Fruit fly (Drosophila melanogaster) whole organism, embryonic: ENCODE results near the gene CG5823.

Source experiments
- Adf1 ChIP-seq: fragments of 200-800 bp; sonication (Bioruptor generic); IDR thresholded peaks from 2 replicates; pipeline ENCODE4 v1.3.6; 2022; ENCODE audit warnings: missing biosample characterization, missing genetic modification characterization
- Asciz ChIP-seq: fragments of 200-800 bp; sonication (Bioruptor generic); optimal IDR thresholded peaks from 2 replicates; lab custom pipeline; 2017; ENCODE audit warnings: missing biosample characterization, mild to moderate bottlenecking, missing genetic modification characterization, missing genetic modification reagents
- CG10321 ChIP-seq: fragments of 200-800 bp; sonication (Bioruptor generic); IDR thresholded peaks from 2 replicates; pipeline ENCODE4 v1.3.6; 2022; ENCODE audit warnings: missing biosample characterization, missing genetic modification characterization
- CG11247 ChIP-seq: fragments of 200-800 bp; sonication (Bioruptor generic); IDR thresholded peaks from 2 replicates; pipeline ENCODE4 v1.3.6; 2022; ENCODE audit warnings: missing biosample characterization, missing genetic modification characterization
- CG11398 ChIP-seq: fragments of 200-800 bp; sonication (Bioruptor generic); optimal IDR thresholded peaks from 2 replicates; lab custom pipeline; 2016; ENCODE audit warnings: missing biosample characterization, missing genetic modification characterization
- CG12391 ChIP-seq: fragments of 200-800 bp; sonication (Bioruptor generic); optimal IDR thresholded peaks from 3 replicates; lab custom pipeline; 2018; ENCODE audit warnings: missing biosample characterization, mild to moderate bottlenecking, missing genetic modification characterization, moderate library complexity
- CG12769 ChIP-seq: fragments of 200-800 bp; sonication (Bioruptor generic); optimal IDR thresholded peaks from 2 replicates; lab custom pipeline; 2019; ENCODE audit warnings: missing biosample characterization, mild to moderate bottlenecking, missing genetic modification characterization, moderate library complexity
- CG1647 ChIP-seq: fragments of 200-800 bp; sonication (Bioruptor generic); optimal IDR thresholded peaks from 3 replicates; lab custom pipeline; 2016; ENCODE audit warnings: missing biosample characterization, missing genetic modification characterization
- CG17612 ChIP-seq: fragments of 200-800 bp; sonication (Bioruptor generic); IDR thresholded peaks from 2 replicates; pipeline ENCODE4 v1.3.6; 2022; ENCODE audit warnings: missing biosample characterization, missing genetic modification characterization
- CG17802 ChIP-seq: fragments of 200-800 bp; sonication (Bioruptor generic); optimal IDR thresholded peaks from 2 replicates; lab custom pipeline; 2018; ENCODE audit warnings: missing biosample characterization, mild to moderate bottlenecking, missing genetic modification characterization, moderate library complexity
- CG2129 ChIP-seq: fragments of 200-800 bp; sonication (Bioruptor generic); IDR thresholded peaks from 2 replicates; pipeline ENCODE4 v1.3.6; 2022; ENCODE audit warnings: missing biosample characterization, missing genetic modification characterization; ENCODE audit not compliant: partially characterized antibody
- CG2712 ChIP-seq: fragments of 200-800 bp; optimal IDR thresholded peaks from 3 replicates; lab custom pipeline; 2019; ENCODE audit warnings: missing biosample characterization, mild to moderate bottlenecking, missing genetic modification characterization, moderate library complexity
- CG30403 ChIP-seq: fragments of 200-800 bp; sonication (Bioruptor generic); optimal IDR thresholded peaks from 3 replicates; lab custom pipeline; 2016; ENCODE audit warnings: missing biosample characterization, missing genetic modification characterization
- CG31224 ChIP-seq: fragments of 200-800 bp; sonication (Bioruptor generic); IDR thresholded peaks from 2 replicates; pipeline ENCODE4 v1.3.6; 2022; ENCODE audit warnings: missing biosample characterization, missing genetic modification characterization
- CG31365 ChIP-seq: fragments of 200-800 bp; sonication (Bioruptor generic); optimal IDR thresholded peaks from 2 replicates; lab custom pipeline; 2018; ENCODE audit warnings: missing biosample characterization, mild to moderate bottlenecking, missing genetic modification characterization
- CG4617 ChIP-seq: fragments of 200-800 bp; sonication (Bioruptor generic); optimal IDR thresholded peaks from 3 replicates; lab custom pipeline; 2016; ENCODE audit warnings: missing biosample characterization, missing genetic modification characterization, borderline replicate concordance
- CG6683 ChIP-seq: fragments of 200-800 bp; sonication (Bioruptor generic); optimal IDR thresholded peaks from 2 replicates; lab custom pipeline; 2017; ENCODE audit warnings: missing biosample characterization, mild to moderate bottlenecking, missing genetic modification characterization, missing genetic modification reagents
- CG6791 ChIP-seq: fragments of 200-800 bp; sonication (Bioruptor generic); IDR thresholded peaks from 3 replicates; pipeline ENCODE4 v1.3.6; 2022; ENCODE audit warnings: missing biosample characterization, missing genetic modification characterization; ENCODE audit not compliant: partially characterized antibody
- CG7745 ChIP-seq: fragments of 200-800 bp; sonication (Bioruptor generic); optimal IDR thresholded peaks from 2 replicates; lab custom pipeline; 2018; ENCODE audit warnings: missing biosample characterization, mild to moderate bottlenecking, missing genetic modification characterization, moderate library complexity
- CG9727 ChIP-seq: fragments of 200-800 bp; sonication (Bioruptor generic); optimal IDR thresholded peaks from 3 replicates; lab custom pipeline; 2017; ENCODE audit warnings: missing biosample characterization, mild to moderate bottlenecking, missing genetic modification characterization
- CG9817 ChIP-seq: fragments of 200-800 bp; sonication (Bioruptor generic); optimal IDR thresholded peaks from 2 replicates; lab custom pipeline; 2018; ENCODE audit warnings: missing biosample characterization, mild to moderate bottlenecking, missing genetic modification characterization, moderate library complexity
- CrebB ChIP-seq: fragments of 200-800 bp; sonication (Bioruptor generic); optimal IDR thresholded peaks from 3 replicates; lab custom pipeline; 2018; ENCODE audit warnings: missing biosample characterization, mild to moderate bottlenecking, missing genetic modification characterization
- Dek ChIP-seq: fragments of 200-800 bp; sonication (Bioruptor generic); optimal IDR thresholded peaks from 3 replicates; lab custom pipeline; 2019; ENCODE audit warnings: missing biosample characterization, mild to moderate bottlenecking, missing genetic modification characterization, moderate library complexity
- Fer3 ChIP-seq: fragments of 200-800 bp; sonication (Bioruptor generic); optimal IDR thresholded peaks from 2 replicates; lab custom pipeline; 2018; ENCODE audit warnings: missing biosample characterization, mild to moderate bottlenecking, missing genetic modification characterization, moderate library complexity
- HmgD ChIP-seq: fragments of 200-800 bp; sonication (Bioruptor generic); optimal IDR thresholded peaks from 3 replicates; lab custom pipeline; 2016; ENCODE audit warnings: missing biosample characterization, missing genetic modification characterization
- Lim3 ChIP-seq: fragments of 200-800 bp; sonication (Bioruptor generic); IDR thresholded peaks from 2 replicates; pipeline ENCODE4 v1.3.6; 2022; ENCODE audit warnings: missing biosample characterization, missing genetic modification characterization
- Mad ChIP-seq: fragments of 200-800 bp; sonication (Bioruptor generic); optimal IDR thresholded peaks from 2 replicates; lab custom pipeline; 2016; ENCODE audit warnings: missing biosample characterization, missing genetic modification characterization
- Meics ChIP-seq: fragments of 200-800 bp; sonication (Bioruptor generic); optimal IDR thresholded peaks from 2 replicates; lab custom pipeline; 2017; ENCODE audit warnings: missing biosample characterization, mild to moderate bottlenecking, missing genetic modification characterization
- Nf-YA ChIP-seq: fragments of 200-800 bp; sonication (Bioruptor generic); IDR thresholded peaks from 2 replicates; pipeline ENCODE4 v1.3.6; 2022; ENCODE audit warnings: missing biosample characterization, missing genetic modification characterization
- Nf-YC ChIP-seq: fragments of 200-800 bp; optimal IDR thresholded peaks from 3 replicates; lab custom pipeline; 2019; ENCODE audit warnings: missing biosample characterization, mild to moderate bottlenecking, missing genetic modification characterization, moderate library complexity
- Opbp ChIP-seq: fragments of 200-800 bp; sonication (Bioruptor generic); IDR thresholded peaks from 3 replicates; pipeline ENCODE4 v1.3.6; 2022; ENCODE audit warnings: missing biosample characterization, missing genetic modification characterization; ENCODE audit not compliant: partially characterized antibody
- Ptx1 ChIP-seq: fragments of 200-800 bp; sonication (Bioruptor generic); IDR thresholded peaks from 2 replicates; pipeline ENCODE4 v1.3.6; 2022; ENCODE audit warnings: missing biosample characterization, missing genetic modification characterization
- Xbp1 ChIP-seq: fragments of 200-800 bp; sonication (Bioruptor generic); optimal IDR thresholded peaks from 3 replicates; lab custom pipeline; 2016; ENCODE audit warnings: missing biosample characterization, mild to moderate bottlenecking, missing genetic modification characterization
- ac ChIP-seq: fragments of 200-800 bp; sonication (Bioruptor generic); optimal IDR thresholded peaks from 3 replicates; lab custom pipeline; 2017; ENCODE audit warnings: missing biosample characterization, mild to moderate bottlenecking, missing genetic modification characterization
- al ChIP-seq: fragments of 200-800 bp; sonication (Bioruptor generic); IDR thresholded peaks from 2 replicates; pipeline ENCODE4 v1.3.6; 2022; ENCODE audit warnings: missing biosample characterization, missing genetic modification characterization
- cato ChIP-seq: fragments of 200-800 bp; sonication (Bioruptor generic); optimal IDR thresholded peaks from 2 replicates; lab custom pipeline; 2016; ENCODE audit warnings: missing biosample characterization, missing genetic modification characterization, borderline replicate concordance
- chm ChIP-seq: fragments of 200-800 bp; sonication (Bioruptor generic); IDR thresholded peaks from 2 replicates; pipeline ENCODE4 v1.3.6; 2022; ENCODE audit warnings: missing biosample characterization, missing genetic modification characterization
- crc ChIP-seq: fragments of 200-800 bp; sonication (Bioruptor generic); optimal IDR thresholded peaks from 2 replicates; lab custom pipeline; 2016; ENCODE audit warnings: missing biosample characterization, missing genetic modification characterization
- crol ChIP-seq: fragments of 200-800 bp; sonication (Bioruptor generic); IDR thresholded peaks from 2 replicates; pipeline ENCODE4 v1.3.6; 2022; ENCODE audit warnings: missing biosample characterization, missing genetic modification characterization
- fd102C ChIP-seq: fragments of 200-800 bp; sonication (Bioruptor generic); optimal IDR thresholded peaks from 2 replicates; lab custom pipeline; 2018; ENCODE audit warnings: missing biosample characterization, mild to moderate bottlenecking, missing genetic modification characterization, moderate library complexity
- gro ChIP-seq: fragments of 200-800 bp; sonication (Bioruptor generic); optimal IDR thresholded peaks from 2 replicates; lab custom pipeline; 2016; ENCODE audit warnings: missing biosample characterization, missing genetic modification characterization
- her ChIP-seq: fragments of 200-800 bp; sonication (Bioruptor generic); optimal IDR thresholded peaks from 2 replicates; lab custom pipeline; 2016; ENCODE audit warnings: missing biosample characterization, missing genetic modification characterization
- insv ChIP-seq, 2 experiments: fragments of 200-800 bp; sonication (Bioruptor generic); optimal IDR thresholded peaks; 3 replicates each; lab custom pipeline; 2016 to 2018; ENCODE audit warnings: missing biosample characterization in 2 of 2, missing genetic modification characterization in 2 of 2
- jing ChIP-seq: fragments of 200-800 bp; sonication (Bioruptor generic); optimal IDR thresholded peaks from 2 replicates; lab custom pipeline; 2018; ENCODE audit warnings: missing biosample characterization, mild to moderate bottlenecking, missing genetic modification characterization
- salm ChIP-seq: fragments of 200-800 bp; sonication (Bioruptor generic); optimal IDR thresholded peaks from 2 replicates; lab custom pipeline; 2018; ENCODE audit warnings: missing biosample characterization, mild to moderate bottlenecking, missing genetic modification characterization
- sc ChIP-seq, 3 experiments: fragments of >200 bp in 2 of 3; fragments of 200-800 bp in 1 of 3; sonication (Bioruptor generic) in 1 of 3; optimal IDR thresholded peaks; 2 replicates in 2 of 3; 3 replicates in 1 of 3; lab custom pipeline; 2017; ENCODE audit warnings: mild to moderate bottlenecking in 1 of 3, missing biosample characterization in 1 of 3, missing genetic modification characterization in 1 of 3, missing genetic modification reagents in 1 of 3
- slbo ChIP-seq: fragments of 200-800 bp; sonication (Bioruptor generic); IDR thresholded peaks from 2 replicates; pipeline ENCODE4 v1.3.6; 2022; ENCODE audit warnings: missing biosample characterization, missing genetic modification characterization
- tup ChIP-seq: fragments of 200-800 bp; sonication (Bioruptor generic); optimal IDR thresholded peaks from 2 replicates; lab custom pipeline; 2016; ENCODE audit warnings: missing biosample characterization, mild to moderate bottlenecking, missing genetic modification characterization, moderate library complexity
- wdn ChIP-seq: fragments of 200-800 bp; sonication (Bioruptor generic); IDR thresholded peaks from 2 replicates; pipeline ENCODE4 v1.3.6; 2022; ENCODE audit warnings: missing biosample characterization, missing genetic modification characterization

CG5823 gene

dm6 chr3R:17535106-17535764, 848 bp upstream of the CG5823 start:
- TF ChIP-seq Nf-YA (GFP tag; lab: Robert Waterston, UW) = no peak
- peak; percentile 23 for TF ChIP-seq CG6683 (GFP tag; lab: Kevin White, UChicago)
- TF ChIP-seq CG9817 (tag; lab: Kevin White, UChicago) = peak; percentile 37
- no peak for TF ChIP-seq CG17612 (GFP tag; lab: Robert Waterston, UW)
- no peak for TF ChIP-seq CG11247 (GFP tag; lab: Robert Waterston, UW)
- TF ChIP-seq CG12391 (tag; lab: Kevin White, UChicago) = peak; percentile 74
- peak; percentile 19 for TF ChIP-seq gro
- TF ChIP-seq Meics (GFP tag; lab: Kevin White, UChicago) = peak; percentile 65
- no peak for TF ChIP-seq Opbp (GFP tag; lab: Robert Waterston, UW)
- TF ChIP-seq CrebB = no peak
- TF ChIP-seq CG2712 (tag; lab: Kevin White, UChicago) = peak; percentile 77
- TF ChIP-seq chm (GFP tag; lab: Robert Waterston, UW) = no peak
- TF ChIP-seq CG31224 = no peak
- no peak for TF ChIP-seq jing (GFP tag; lab: Kevin White, UChicago)
- no peak for TF ChIP-seq HmgD
- no peak for TF ChIP-seq Asciz (GFP tag; lab: Kevin White, UChicago)
- TF ChIP-seq Xbp1 (GFP tag; lab: Kevin White, UChicago) = peak; percentile 13
- no peak for TF ChIP-seq tup
- peak; percentile 72; the same call in 1 of the 2 replicates for TF ChIP-seq Adf1 (GFP tag; lab: Robert Waterston, UW)
- TF ChIP-seq insv (GFP tag; optimal IDR thresholded peaks at IDR 0.05; lab: Kevin White, UChicago) = no peak
- TF ChIP-seq CG12769 (tag; lab: Kevin White, UChicago) = no peak
- peak; percentile 26; the same call in 1 of the 2 replicates for TF ChIP-seq al (GFP tag; lab: Robert Waterston, UW)
- no peak for TF ChIP-seq ac (GFP tag; lab: Kevin White, UChicago)
- TF ChIP-seq Lim3 = no peak
- no peak for TF ChIP-seq CG17802 (tag; lab: Kevin White, UChicago)
- TF ChIP-seq salm (tag; lab: Kevin White, UChicago) = peak; percentile 36
- peak; percentile 18; the same call in 1 of the 2 replicates for TF ChIP-seq slbo (GFP tag; lab: Robert Waterston, UW)
- peak; percentile 55 for TF ChIP-seq CG9727
- TF ChIP-seq CG7745 (tag; lab: Kevin White, UChicago) = no peak
- no peak for TF ChIP-seq cato
- no peak for TF ChIP-seq her (GFP tag; lab: Kevin White, UChicago)
- TF ChIP-seq CG6791 (GFP tag; lab: Robert Waterston, UW) = no peak
- no peak for TF ChIP-seq CG31365 (tag; lab: Kevin White, UChicago)
- no peak for TF ChIP-seq wdn
- TF ChIP-seq fd102C = no peak
- no peak for TF ChIP-seq CG11398 (GFP tag; lab: Kevin White, UChicago)
- no peak for TF ChIP-seq CG10321
- peak; percentile 44 for TF ChIP-seq Fer3 (tag; lab: Kevin White, UChicago)
- no peak for TF ChIP-seq sc (optimal IDR thresholded peaks at IDR 0.05; lab: Kevin White, UChicago)
- TF ChIP-seq sc (GFP tag; optimal IDR thresholded peaks at IDR 0.05; lab: Kevin White, UChicago) = no peak
- no peak for TF ChIP-seq CG4617 (GFP tag; lab: Kevin White, UChicago)
- TF ChIP-seq CG30403 (GFP tag; lab: Kevin White, UChicago) = peak; percentile 36
- peak; percentile 57 for TF ChIP-seq Nf-YC (tag; lab: Kevin White, UChicago)
- TF ChIP-seq Ptx1 (GFP tag; lab: Robert Waterston, UW) = peak; percentile 21; the same call in 1 of the 2 replicates
- TF ChIP-seq CG1647 = no peak
- TF ChIP-seq CG2129 = no peak
- TF ChIP-seq crc (GFP tag; lab: Kevin White, UChicago) = no peak
- peak; percentile 26 for TF ChIP-seq Dek
- TF ChIP-seq crol (GFP tag; lab: Robert Waterston, UW) = peak; percentile 91
- no peak for TF ChIP-seq Mad
